Worm (Caenorhabditis elegans) whole organism, mixed stage, embryonic: ENCODE data around the gene nhr-198.
"Not testable (repeated sequence)": the region's sequence is repeated elsewhere in the genome, so short reads cannot be mapped to it uniquely, and the experiment has no call there.

Source experiments
- bed-3 ChIP-seq: fragments of 200-800 bp; sonication (Bioruptor generic); optimal IDR thresholded peaks from 3 replicates; lab custom pipeline; 2018; ENCODE audit warnings: mild to moderate bottlenecking, missing genetic modification characterization, moderate library complexity, missing compliant biosample characterization
- blmp-1 ChIP-seq: fragments of 150-350 bp; optimal IDR thresholded peaks from 2 replicates; lab custom pipeline; 2014; ENCODE audit warnings: missing biosample characterization, missing genetic modification characterization
- ceh-39 ChIP-seq: fragments of 150-350 bp; optimal IDR thresholded peaks from 2 replicates; lab custom pipeline; 2014; ENCODE audit warnings: missing biosample characterization, missing genetic modification characterization
- ceh-43 ChIP-seq: fragments of 200-800 bp; sonication (Bioruptor generic); optimal IDR thresholded peaks from 2 replicates; lab custom pipeline; 2018; ENCODE audit warnings: mild to moderate bottlenecking, missing genetic modification characterization, moderate library complexity, missing compliant biosample characterization
- ces-1 ChIP-seq: fragments of 150-350 bp; optimal IDR thresholded peaks from 2 replicates; lab custom pipeline; 2014; ENCODE audit warnings: missing biosample characterization, missing genetic modification reagents, missing genetic modification characterization
- cnd-1 ChIP-seq: fragments of 200-800 bp; sonication (Bioruptor generic); optimal IDR thresholded peaks from 2 replicates; lab custom pipeline; 2018; ENCODE audit warnings: mild to moderate bottlenecking, missing genetic modification characterization, missing compliant biosample characterization
- drap-1 ChIP-seq: fragments of 200-800 bp; sonication (Bioruptor generic); optimal IDR thresholded peaks from 3 replicates; lab custom pipeline; 2018; ENCODE audit warnings: mild to moderate bottlenecking, missing genetic modification characterization, missing compliant biosample characterization
- elt-1 ChIP-seq: sonication (generic microtip); optimal IDR thresholded peaks from 2 replicates; lab custom pipeline; 2017; ENCODE audit warnings: missing genetic modification characterization, mild to moderate bottlenecking, missing compliant biosample characterization, antibody characterized with exemption, moderate library complexity, borderline replicate concordance; ENCODE audit not compliant: insufficient read depth
- elt-3 ChIP-seq: fragments of 150-350 bp; optimal IDR thresholded peaks from 2 replicates; lab custom pipeline; 2014; ENCODE audit warnings: missing biosample characterization, missing genetic modification characterization
- ham-2 ChIP-seq: fragments of 200-800 bp; sonication (Bioruptor generic); optimal IDR thresholded peaks from 2 replicates; lab custom pipeline; 2018; ENCODE audit warnings: mild to moderate bottlenecking, missing genetic modification characterization, missing compliant biosample characterization
- hlh-1 ChIP-seq: fragments of 150-350 bp; optimal IDR thresholded peaks from 2 replicates; lab custom pipeline; 2014; ENCODE audit warnings: missing biosample characterization, missing genetic modification reagents, missing genetic modification characterization
- lin-13 ChIP-seq: fragments of 150-350 bp; optimal IDR thresholded peaks from 2 replicates; lab custom pipeline; 2014; ENCODE audit warnings: missing biosample characterization, missing genetic modification characterization
- lin-32 ChIP-seq: fragments of 200-800 bp; sonication (Bioruptor generic); optimal IDR thresholded peaks from 2 replicates; lab custom pipeline; 2018; ENCODE audit warnings: mild to moderate bottlenecking, missing genetic modification characterization, missing compliant biosample characterization
- lsy-2 ChIP-seq: fragments of 150-350 bp; optimal IDR thresholded peaks from 2 replicates; lab custom pipeline; 2014; ENCODE audit warnings: missing biosample characterization, missing genetic modification characterization
- mep-1 ChIP-seq: fragments of 150-350 bp; optimal IDR thresholded peaks from 2 replicates; lab custom pipeline; 2017; ENCODE audit warnings: missing biosample characterization, missing genetic modification reagents, missing genetic modification characterization, inconsistent platforms
- mls-2 ChIP-seq: sonication (generic microtip); optimal IDR thresholded peaks from 2 replicates; lab custom pipeline; 2016; ENCODE audit warnings: mild to moderate bottlenecking, missing genetic modification characterization, moderate library complexity, missing compliant biosample characterization
- nhr-2 ChIP-seq: fragments of 150-350 bp; optimal IDR thresholded peaks from 2 replicates; lab custom pipeline; 2014; ENCODE audit warnings: missing biosample characterization, missing genetic modification characterization
- nhr-76 ChIP-seq: sonication (generic microtip); optimal IDR thresholded peaks from 2 replicates; lab custom pipeline; 2017; ENCODE audit warnings: missing biosample characterization, missing genetic modification characterization
- snpc-4 ChIP-seq: fragments of 150-350 bp; optimal IDR thresholded peaks from 2 replicates; lab custom pipeline; 2014; ENCODE audit warnings: missing biosample characterization, missing genetic modification characterization
- sptf-1 ChIP-seq: sonication (generic microtip); optimal IDR thresholded peaks from 2 replicates; lab custom pipeline; 2017; ENCODE audit warnings: mild to moderate bottlenecking, missing genetic modification characterization, moderate library complexity, missing compliant biosample characterization
- tbx-8 ChIP-seq: fragments of 200-800 bp; sonication (Bioruptor generic); optimal IDR thresholded peaks from 2 replicates; lab custom pipeline; 2018; ENCODE audit warnings: mild to moderate bottlenecking, missing genetic modification characterization, moderate library complexity, missing compliant biosample characterization
- unc-120 ChIP-seq: sonication (generic microtip); optimal IDR thresholded peaks from 2 replicates; lab custom pipeline; 2017; ENCODE audit warnings: missing genetic modification characterization, missing compliant biosample characterization; ENCODE audit not compliant: poor library complexity, severe bottlenecking
- unc-39 ChIP-seq: fragments of 150-350 bp; optimal IDR thresholded peaks from 2 replicates; lab custom pipeline; 2014; ENCODE audit warnings: missing biosample characterization, missing genetic modification characterization
- unc-62 ChIP-seq: fragments of 150-350 bp; optimal IDR thresholded peaks from 2 replicates; lab custom pipeline; 2014; ENCODE audit warnings: missing biosample characterization, missing genetic modification reagents, missing genetic modification characterization
- zip-8 ChIP-seq: fragments of 150-350 bp; optimal IDR thresholded peaks from 2 replicates; lab custom pipeline; 2014; ENCODE audit warnings: missing biosample characterization, missing genetic modification characterization
- ztf-11 ChIP-seq: fragments of 150-350 bp; optimal IDR thresholded peaks from 2 replicates; lab custom pipeline; 2014; ENCODE audit warnings: missing biosample characterization, missing genetic modification characterization

nhr-198 gene

ce11 chrV:15658262-15659060 is 35.3 kb upstream of the nhr-198 start:
- TF ChIP-seq hlh-1 (peak; percentile 91), bed-3 (GFP tag; lab: Kevin White, UChicago) (no peak)

- no peak for TF ChIP-seq lin-32
- peak; percentile 94 for TF ChIP-seq elt-1 (tag; lab: Kevin White, UChicago)
- peak; percentile 43 for TF ChIP-seq ham-2 (GFP tag; lab: Kevin White, UChicago)
Observed at ce11 chrV:15661003-15661402, 32.8 kb upstream of the nhr-198 start.

- no peak for TF ChIP-seq mls-2 (tag; lab: Kevin White, UChicago)
- no peak for TF ChIP-seq ham-2 (GFP tag; lab: Kevin White, UChicago)
- TF ChIP-seq ceh-43 (GFP tag; lab: Kevin White, UChicago): no peak
- TF ChIP-seq unc-39 (tag; lab: Kevin White, UChicago): no peak
- TF ChIP-seq nhr-76 (tag; lab: Kevin White, UChicago): no peak
- no peak for TF ChIP-seq cnd-1
- TF ChIP-seq mep-1 (tag; lab: Kevin White, UChicago): no peak
Observed at ce11 chrV:15661580-15661979, 32.2 kb upstream of the nhr-198 start.

ce11 chrV:15664053-15664661 is 29.6 kb upstream of the nhr-198 start:
- TF ChIP-seq snpc-4 (tag; lab: Kevin White, UChicago) (no peak), hlh-1 (peak; percentile 9), lin-13 (no peak), elt-1 (tag; lab: Kevin White, UChicago) (peak; percentile 68), lsy-2 (tag; lab: Kevin White, UChicago) (no peak), elt-3 (no peak), drap-1 (GFP tag; lab: Kevin White, UChicago) (no peak), unc-62 (peak; percentile 68), tbx-8 (GFP tag; lab: Kevin White, UChicago) (no peak)

- no peak for TF ChIP-seq drap-1 (GFP tag; lab: Kevin White, UChicago)
Observed at ce11 chrV:15666718-15667117, 27.1 kb upstream of the nhr-198 start.

ce11 chrV:15668200-15668599 is 25.6 kb upstream of the nhr-198 start, which contains the start of gene F53E4.1:
TSS of gene F53E4.1 (minus strand) at chrV:15668300.
- TF ChIP-seq unc-39, unc-120, sptf-1 (tag; lab: Kevin White, UChicago): not testable (repeated sequence)

- no peak for TF ChIP-seq nhr-2 (tag; lab: Kevin White, UChicago)
- TF ChIP-seq ceh-39: no peak
- TF ChIP-seq ztf-11 (tag; lab: Kevin White, UChicago): no peak
- TF ChIP-seq elt-3: no peak
- no peak for TF ChIP-seq zip-8 (tag; lab: Kevin White, UChicago)
- TF ChIP-seq ceh-43 (GFP tag; lab: Kevin White, UChicago): no peak
- no peak for TF ChIP-seq cnd-1
- TF ChIP-seq mep-1 (tag; lab: Kevin White, UChicago): no peak
Observed at ce11 chrV:15668870-15669269, 24.9 kb upstream of the nhr-198 start, which contains the start of gene K06B4.4. TSS of gene K06B4.4 (plus strand) at chrV:15669170.

ce11 chrV:15670139-15670538 is 23.7 kb upstream of the nhr-198 start, which contains the start of gene K06B4.15:
TSS of gene K06B4.15 (plus strand) at chrV:15670439.
- TF ChIP-seq snpc-4 (tag; lab: Kevin White, UChicago); ces-1 (GFP tag; lab: Kevin White, UChicago); blmp-1 (tag; lab: Kevin White, UChicago): not testable (repeated sequence)
- TF ChIP-seq, all 35 proteins: peak for 0; not testable (repeated sequence) for 35
